Worm (Caenorhabditis elegans): ENCODE measurements around the gene slo-2.

Gene slo-2

DNA sequence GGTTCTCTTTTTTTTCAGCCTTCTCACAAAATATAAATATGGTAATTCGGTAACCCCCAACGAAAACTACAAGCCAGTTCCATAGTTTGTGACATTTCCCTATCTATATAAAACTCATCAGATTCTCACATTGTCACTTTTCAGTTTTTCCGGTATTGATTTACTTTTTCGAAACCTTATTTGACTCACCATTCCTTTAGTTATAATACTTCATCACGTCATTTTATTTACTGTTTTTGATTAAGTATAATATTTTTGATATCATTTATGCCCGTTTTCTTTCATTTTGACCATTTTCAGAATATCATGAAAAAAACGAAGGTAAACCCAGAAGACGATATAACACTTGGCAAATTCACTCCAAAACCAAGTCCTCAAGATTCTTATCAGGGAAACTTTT, 53.9 kb downstream of the slo-2 start, which contains the start of gene pgp-3:
TSS of gene pgp-3 (plus strand) at position 301 of the 400 bp plus-strand sequence.
- TF ChIP-seq gmeb-2 (tag; optimal IDR thresholded peaks at IDR 0.05) (no peak), nfya-1 (tag; optimal IDR thresholded peaks at IDR 0.05) (no peak), unc-86 (tag; optimal IDR thresholded peaks at IDR 0.05) (no peak), madf-2 (tag; optimal IDR thresholded peaks at IDR 0.05) (no peak), hlh-8 (tag; optimal IDR thresholded peaks at IDR 0.05) (no peak)

DNA sequence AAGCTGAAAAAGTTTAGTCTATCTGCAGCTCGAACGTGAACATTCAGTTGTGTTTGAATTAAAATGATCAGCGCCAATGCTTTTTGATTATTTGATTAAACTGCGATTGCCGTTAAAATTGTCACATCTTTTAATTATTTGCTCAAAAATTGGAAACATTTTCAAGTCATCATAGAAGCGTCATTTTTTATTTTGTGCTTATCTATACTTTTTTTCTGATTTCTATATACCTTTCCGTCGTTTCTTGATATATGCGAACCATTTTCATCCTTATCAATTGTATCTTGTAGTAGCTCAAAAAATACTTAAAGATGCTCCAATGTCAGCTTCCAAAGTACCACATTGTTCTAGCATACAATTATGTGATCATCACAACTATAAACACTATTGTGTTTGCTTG, 54.4 kb downstream of the slo-2 start:
- no peak for TF ChIP-seq mec-3 (tag; optimal IDR thresholded peaks at IDR 0.05; ENCODE audit: borderline replicate concordance)
- TF ChIP-seq pha-4 (tag; optimal IDR thresholded peaks at IDR 0.05) = no peak
- TF ChIP-seq unc-3 (GFP tag; conservative IDR thresholded peaks at IDR 0.05) = no peak
- no peak for TF ChIP-seq unc-3 (tag; optimal IDR thresholded peaks at IDR 0.05)
- no peak for TF ChIP-seq K09A11.1 (tag; optimal IDR thresholded peaks at IDR 0.05; ENCODE audit: insufficient read depth)
- TF ChIP-seq unc-42 (tag; optimal IDR thresholded peaks at IDR 0.05) = no peak
- TF ChIP-seq T23F11.4 (GFP tag; optimal IDR thresholded peaks at IDR 0.05) = no peak
- no peak for TF ChIP-seq ceh-31 (tag; optimal IDR thresholded peaks at IDR 0.05)
- no peak for TF ChIP-seq lim-6 (tag; optimal IDR thresholded peaks at IDR 0.05)
- no peak for TF ChIP-seq eyg-1 (tag; optimal IDR thresholded peaks at IDR 0.05)
- TF ChIP-seq tbx-2 (tag; optimal IDR thresholded peaks at IDR 0.05) = no peak
- TF ChIP-seq hlh-6 (tag; optimal IDR thresholded peaks at IDR 0.05) = no peak
- no peak for TF ChIP-seq che-1 (tag; optimal IDR thresholded peaks at IDR 0.05)
- no peak for TF ChIP-seq pax-1 (tag; optimal IDR thresholded peaks at IDR 0.05)
- TF ChIP-seq ets-4 (tag; optimal IDR thresholded peaks at IDR 0.05) = no peak

DNA sequence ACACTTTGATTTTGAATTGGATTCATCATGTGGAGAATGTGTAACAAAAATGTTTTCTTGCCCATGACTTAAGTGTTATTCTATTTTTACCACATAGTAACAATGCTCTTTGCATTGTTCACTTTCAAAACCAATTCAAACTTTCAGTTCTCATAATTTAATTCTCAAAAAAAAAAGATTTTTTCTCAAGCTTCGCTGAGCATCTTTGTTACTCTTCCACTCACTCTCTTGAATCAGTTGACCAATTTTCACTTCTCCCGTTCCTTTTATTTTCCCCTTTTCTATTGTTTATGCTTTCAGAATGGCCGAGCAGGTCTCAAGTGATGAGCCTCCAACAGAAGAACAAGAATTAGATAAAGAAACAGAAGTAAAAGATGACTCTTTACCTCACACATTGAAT, 59.6 kb downstream of the slo-2 start, which contains the start of gene oct-2:
TSS of gene oct-2 (plus strand) at position 301 of the 400 bp plus-strand sequence.
- no peak for TF ChIP-seq eyg-1 (tag; optimal IDR thresholded peaks at IDR 0.05)

DNA sequence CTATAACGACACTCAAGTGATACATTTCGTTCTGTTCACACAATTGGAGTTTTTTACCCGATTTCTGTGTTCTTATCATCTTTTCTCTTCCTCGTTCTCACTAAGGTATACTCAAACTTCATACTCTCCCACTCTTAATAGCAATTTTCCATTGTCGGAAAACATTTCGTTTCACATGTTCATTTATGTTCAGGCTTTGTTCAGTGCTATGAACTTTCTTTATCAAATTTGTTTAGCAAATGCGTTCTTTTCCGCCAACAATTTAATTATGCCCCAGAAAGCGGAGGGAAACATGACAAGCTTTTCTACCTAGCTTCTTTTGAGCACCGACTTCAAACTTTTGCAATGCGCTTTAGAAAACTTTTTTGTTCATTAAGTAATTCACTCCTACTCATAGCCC, 60.3 kb downstream of the slo-2 start:
- TF ChIP-seq che-1 (tag; optimal IDR thresholded peaks at IDR 0.05) (no peak), unc-42 (tag; optimal IDR thresholded peaks at IDR 0.05) (peak; percentile 71), ceh-45 (GFP tag; IDR thresholded peaks at IDR 0.05) (no peak), ceh-19 (GFP tag; optimal IDR thresholded peaks at IDR 0.05) (no peak), elt-4 (tag; optimal IDR thresholded peaks at IDR 0.05) (no peak)

DNA sequence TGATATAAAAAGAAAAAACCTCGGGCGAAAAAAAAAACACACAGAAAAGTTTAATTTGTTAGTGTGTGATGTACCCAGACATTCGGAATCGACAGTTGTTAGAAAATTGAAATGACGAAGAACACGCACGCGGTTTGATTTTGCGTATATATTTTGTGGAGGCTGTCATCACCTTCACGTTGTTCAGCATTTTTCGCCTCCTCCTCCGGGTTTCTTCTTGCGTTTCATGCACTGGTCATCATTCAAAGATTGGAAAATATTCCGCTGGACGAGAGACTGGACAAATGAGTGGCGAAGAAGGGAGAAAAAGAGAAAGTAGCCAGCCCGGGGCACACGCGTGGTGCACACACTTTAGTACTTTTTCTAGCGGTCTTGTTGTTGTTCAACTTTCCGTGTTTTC, 60.8 kb downstream of the slo-2 start:
- no peak for TF ChIP-seq syd-9 (tag; optimal IDR thresholded peaks at IDR 0.05)
- no peak for TF ChIP-seq dmd-4 (tag; optimal IDR thresholded peaks at IDR 0.05; ENCODE audit: borderline replicate concordance)
- TF ChIP-seq tbx-7 (tag; optimal IDR thresholded peaks at IDR 0.05) = no peak
- TF ChIP-seq ceh-2 (tag; optimal IDR thresholded peaks at IDR 0.05) = no peak
- no peak for TF ChIP-seq fkh-10 (GFP tag; optimal IDR thresholded peaks at IDR 0.05)
- no peak for TF ChIP-seq lin-11 (tag; optimal IDR thresholded peaks at IDR 0.05)
- TF ChIP-seq ceh-31 (tag; optimal IDR thresholded peaks at IDR 0.05) = no peak
- TF ChIP-seq hlh-15 (tag; optimal IDR thresholded peaks at IDR 0.05) = no peak
- no peak for TF ChIP-seq npax-4 (tag; optimal IDR thresholded peaks at IDR 0.05)

Data from whole organism, late embryonic.